Fruit fly (Drosophila melanogaster): ENCODE measurements around the gene CG3176.

Gene CG3176

DNA sequence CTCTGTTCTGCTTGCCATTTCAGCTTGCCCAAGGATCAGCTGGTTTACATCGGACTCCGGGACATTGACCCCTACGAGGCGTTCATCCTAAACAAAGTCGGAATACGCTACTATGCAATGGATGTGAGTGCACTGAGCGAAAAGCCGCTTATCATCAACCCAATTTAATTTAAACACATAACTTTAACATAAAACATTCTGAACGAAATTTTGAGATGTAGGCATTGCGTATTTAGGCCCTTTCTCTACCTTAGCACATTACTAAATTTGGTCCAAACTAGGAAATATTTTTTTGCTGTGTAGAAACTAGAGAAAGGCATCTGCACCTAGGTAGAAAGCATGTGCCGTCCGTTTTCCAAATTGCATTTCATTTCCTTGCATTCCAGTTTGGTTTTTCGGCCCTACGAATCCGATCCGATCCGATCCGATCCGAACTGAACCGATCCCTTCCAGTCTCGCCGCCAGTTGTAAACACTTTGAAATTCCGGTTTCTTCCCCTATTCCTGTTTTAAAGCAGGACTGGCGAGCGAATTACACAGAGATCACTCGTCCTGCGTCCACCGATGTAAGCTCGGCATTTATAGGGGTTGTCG, 44.9 kb downstream of the CG3176 start (continued):
- TF ChIP-seq sc (optimal IDR thresholded peaks at IDR 0.05): no peak
- no peak for TF ChIP-seq sc (GFP tag; optimal IDR thresholded peaks at IDR 0.05)
- peak; percentile 28 for TF ChIP-seq mam (GFP tag; optimal IDR thresholded peaks at IDR 0.05)
- no peak for TF ChIP-seq CG18011 (GFP tag; optimal IDR thresholded peaks at IDR 0.05)
- TF ChIP-seq dmrt11E (tag; optimal IDR thresholded peaks at IDR 0.05): peak; percentile 92
- TF ChIP-seq CG6272 (GFP tag; IDR thresholded peaks at IDR 0.05): no peak
- TF ChIP-seq nerfin-1 (tag; optimal IDR thresholded peaks at IDR 0.05): peak; percentile 24
- TF ChIP-seq CG1602 (GFP tag; optimal IDR thresholded peaks at IDR 0.05): peak; percentile 56
- peak; percentile 68 for TF ChIP-seq Hsf (GFP tag; optimal IDR thresholded peaks at IDR 0.05)
- peak; percentile 42 for TF ChIP-seq CG1233 (GFP tag; optimal IDR thresholded peaks at IDR 0.05)
- TF ChIP-seq pum (GFP tag; optimal IDR thresholded peaks at IDR 0.05): peak; percentile 57
- TF ChIP-seq CG2202 (tag; optimal IDR thresholded peaks at IDR 0.05): peak; percentile 62
- TF ChIP-seq zfh1 (GFP tag; IDR thresholded peaks at IDR 0.05): peak; percentile 87
- TF ChIP-seq Mad (GFP tag; optimal IDR thresholded peaks at IDR 0.05): peak; percentile 38
- peak; percentile 93 for TF ChIP-seq CG8765 (GFP tag; IDR thresholded peaks at IDR 0.05)
- peak; percentile 67 for TF ChIP-seq CG4424 (GFP tag; optimal IDR thresholded peaks at IDR 0.05)
- TF ChIP-seq CG30431 (GFP tag; optimal IDR thresholded peaks at IDR 0.05): peak; percentile 76
- TF ChIP-seq slou (GFP tag; optimal IDR thresholded peaks at IDR 0.05): no peak
- TF ChIP-seq CG8388 (GFP tag; optimal IDR thresholded peaks at IDR 0.05): peak; percentile 53
- TF ChIP-seq Xbp1 (GFP tag; optimal IDR thresholded peaks at IDR 0.05): peak; percentile 46
- TF ChIP-seq Sry-δ (GFP tag; optimal IDR thresholded peaks at IDR 0.05): peak; percentile 20
- peak; percentile 32 for TF ChIP-seq CG12744 (GFP tag; optimal IDR thresholded peaks at IDR 0.05)
- 0 out of 2 replicates have a peak, but pooled peaks have one; percentile 41 for TF ChIP-seq sens-2 (GFP tag; IDR thresholded peaks at IDR 0.05)
- no peak; the same call in 1 of the 2 replicates for TF ChIP-seq CG9215 (GFP tag; IDR thresholded peaks at IDR 0.05)
- peak; percentile 13 for TF ChIP-seq dmrt99B (tag; optimal IDR thresholded peaks at IDR 0.05)
- peak; percentile 37 for TF ChIP-seq Six4 (GFP tag; optimal IDR thresholded peaks at IDR 0.05)
- peak; percentile 75 for TF ChIP-seq chn (GFP tag; optimal IDR thresholded peaks at IDR 0.05)
- TF ChIP-seq CG6813 (GFP tag; optimal IDR thresholded peaks at IDR 0.05): peak; percentile 65
- no peak for TF ChIP-seq Fer3 (tag; optimal IDR thresholded peaks at IDR 0.05)
- TF ChIP-seq CG5953 (GFP tag; IDR thresholded peaks at IDR 0.05): no peak
- TF ChIP-seq CG13424 (tag; optimal IDR thresholded peaks at IDR 0.05): peak; percentile 31
- peak; percentile 77 for TF ChIP-seq Side (GFP tag; optimal IDR thresholded peaks at IDR 0.05)
- no peak for TF ChIP-seq br (optimal IDR thresholded peaks at IDR 0.05)
- peak; percentile 44 for TF ChIP-seq her (GFP tag; optimal IDR thresholded peaks at IDR 0.05)
- TF ChIP-seq lmd (GFP tag; IDR thresholded peaks at IDR 0.05): peak; percentile 41; the same call in 1 of the 2 replicates
- peak; percentile 38; the same call in 1 of the 3 replicates for TF ChIP-seq ken (GFP tag; IDR thresholded peaks at IDR 0.05)
- TF ChIP-seq CG7556 (GFP tag; optimal IDR thresholded peaks at IDR 0.05): peak; percentile 47
- no peak for TF ChIP-seq ATbp (GFP tag; optimal IDR thresholded peaks at IDR 0.05)
- TF ChIP-seq Spps (tag; optimal IDR thresholded peaks at IDR 0.05): peak; percentile 29
- TF ChIP-seq dan (GFP tag; IDR thresholded peaks at IDR 0.05): peak; percentile 80
- TF ChIP-seq Pdp1 (GFP tag; optimal IDR thresholded peaks at IDR 0.05): peak; percentile 36 to 61
- no peak for TF ChIP-seq ato (GFP tag; IDR thresholded peaks at IDR 0.05; ENCODE audit: partially characterized antibody)
- TF ChIP-seq gem (tag; optimal IDR thresholded peaks at IDR 0.05): peak; percentile 75
- peak; percentile 59 for TF ChIP-seq CG33213 (GFP tag; optimal IDR thresholded peaks at IDR 0.05)
- no peak for TF ChIP-seq CG11247 (GFP tag; IDR thresholded peaks at IDR 0.05)
- peak; percentile 8 for TF ChIP-seq HmgD (GFP tag; optimal IDR thresholded peaks at IDR 0.05)
- peak; percentile 46 for TF ChIP-seq bab2 (GFP tag; optimal IDR thresholded peaks at IDR 0.05)
- TF ChIP-seq jing (GFP tag; optimal IDR thresholded peaks at IDR 0.05): peak; percentile 27
- peak; percentile 42 for TF ChIP-seq gcm (GFP tag; optimal IDR thresholded peaks at IDR 0.05)
- TF ChIP-seq CG7928 (GFP tag; optimal IDR thresholded peaks at IDR 0.05): no peak

Data from whole organism, embryonic.